Fruit fly (Drosophila melanogaster): Measurements from ENCODE around the gene ergic53.
A peak's percentile ranks its signal among the peaks of the same experiment; 100 is the strongest.

Gene ergic53

DNA sequence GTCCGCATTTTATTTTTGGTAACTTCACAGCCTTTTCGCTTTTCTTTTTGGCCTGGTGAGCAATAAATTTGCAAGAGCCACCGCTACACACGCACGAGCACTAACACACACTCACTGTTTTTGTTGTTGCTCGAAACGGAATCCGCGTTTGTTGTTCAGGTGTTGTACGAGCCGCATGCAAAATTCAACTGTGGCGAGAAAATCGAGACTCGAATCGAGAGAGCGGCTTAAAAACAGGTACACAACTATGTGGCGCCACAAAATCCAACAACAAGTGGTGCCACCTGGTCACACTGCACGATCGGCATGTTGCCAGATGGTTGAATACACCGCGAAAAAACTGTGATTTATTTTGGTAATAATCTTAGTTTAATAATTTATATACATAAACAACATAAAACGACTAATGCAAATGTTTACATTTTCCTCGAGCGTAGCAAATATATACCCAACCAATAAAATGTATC, 27.8 kb upstream of the ergic53 start, which contains the start of gene CG43163 (continued):
- TF ChIP-seq CG6683 (GFP tag; optimal IDR thresholded peaks at IDR 0.05) (peak; percentile 78), CG17385 (GFP tag; optimal IDR thresholded peaks at IDR 0.05) (peak; percentile 67), CG15514 (GFP tag; optimal IDR thresholded peaks at IDR 0.05) (peak; percentile 65), CG10321 (GFP tag; IDR thresholded peaks at IDR 0.05) (0 out of 2 replicates have a peak, but pooled peaks have one; percentile 17), CG11695 (GFP tag; IDR thresholded peaks at IDR 0.05) (0 out of 3 replicates have a peak, but pooled peaks have one; percentile 33), Dad (GFP tag; optimal IDR thresholded peaks at IDR 0.05) (no peak), CG13894 (tag; optimal IDR thresholded peaks at IDR 0.05) (peak; percentile 51), CG9932 (GFP tag; IDR thresholded peaks at IDR 0.05) (peak; percentile 73), Hsf (GFP tag; optimal IDR thresholded peaks at IDR 0.05) (peak; percentile 63), CG10979 (tag; optimal IDR thresholded peaks at IDR 0.05) (peak; percentile 71), Scr (GFP tag; IDR thresholded peaks at IDR 0.05; ENCODE audit: partially characterized antibody) (no peak), CG2116 (GFP tag; optimal IDR thresholded peaks at IDR 0.05) (peak; percentile 54), ERR (GFP tag; optimal IDR thresholded peaks at IDR 0.05) (no peak), Poxn (GFP tag; IDR thresholded peaks at IDR 0.05) (no peak), lmd (GFP tag; IDR thresholded peaks at IDR 0.05) (peak; percentile 61; the same call in 1 of the 2 replicates), oc (tag; optimal IDR thresholded peaks at IDR 0.05) (peak; percentile 73), CG3838 (GFP tag; optimal IDR thresholded peaks at IDR 0.05) (peak; percentile 61), CG1832 (GFP tag; optimal IDR thresholded peaks at IDR 0.05) (no peak), ranshi (GFP tag; IDR thresholded peaks at IDR 0.05) (peak; percentile 58; the same call in 1 of the 2 replicates), Atf3 (GFP tag; optimal IDR thresholded peaks at IDR 0.05) (no peak), bcd (GFP tag; optimal IDR thresholded peaks at IDR 0.05) (peak; percentile 73), Nf-YA (GFP tag; IDR thresholded peaks at IDR 0.05) (peak; percentile 38; the same call in 1 of the 2 replicates), CG3847 (GFP tag; IDR thresholded peaks at IDR 0.05) (peak; percentile 78), CG4820 (GFP tag; optimal IDR thresholded peaks at IDR 0.05) (peak; percentile 53), CG11696 (GFP tag; IDR thresholded peaks at IDR 0.05) (0 out of 2 replicates have a peak, but pooled peaks have one; percentile 30), Drgx (GFP tag; IDR thresholded peaks at IDR 0.05) (peak; percentile 65), CG7372 (GFP tag; IDR thresholded peaks at IDR 0.05) (peak; percentile 60), Lpt (GFP tag; optimal IDR thresholded peaks at IDR 0.05) (no peak), Hr51 (GFP tag; optimal IDR thresholded peaks at IDR 0.05) (peak; percentile 52 to 70), z (GFP tag; IDR thresholded peaks at IDR 0.05) (no peak), Max (GFP tag; optimal IDR thresholded peaks at IDR 0.05) (peak; percentile 56), toy (GFP tag; IDR thresholded peaks at IDR 0.05) (no peak), Chrac-16 (GFP tag; optimal IDR thresholded peaks at IDR 0.05) (peak; percentile 52), pzg (GFP tag; optimal IDR thresholded peaks at IDR 0.05) (peak; percentile 72), Ravus (GFP tag; IDR thresholded peaks at IDR 0.05) (no peak), salm (tag; optimal IDR thresholded peaks at IDR 0.05) (peak; percentile 47), ttk (GFP tag; IDR thresholded peaks at IDR 0.05) (no peak), CG1792 (GFP tag; optimal IDR thresholded peaks at IDR 0.05) (no peak), CG31441 (GFP tag; IDR thresholded peaks at IDR 0.05) (peak; percentile 77), odd (GFP tag; optimal IDR thresholded peaks at IDR 0.05) (no peak), HmgZ (tag; optimal IDR thresholded peaks at IDR 0.05) (peak; percentile 67), CG11504 (tag; optimal IDR thresholded peaks at IDR 0.05) (no peak), CG5245 (GFP tag; optimal IDR thresholded peaks at IDR 0.05) (peak; percentile 48), vfl (GFP tag; optimal IDR thresholded peaks at IDR 0.05) (peak; percentile 47), CG7271 (tag; optimal IDR thresholded peaks at IDR 0.05) (no peak), CG18011 (GFP tag; optimal IDR thresholded peaks at IDR 0.05) (peak; percentile 56), Trl (optimal IDR thresholded peaks at IDR 0.05) (peak in 1 of 2 experiments; percentile 1), Trl (GFP tag; optimal IDR thresholded peaks at IDR 0.05) (peak; percentile 35), Oli (tag; optimal IDR thresholded peaks at IDR 0.05) (peak; percentile 33), hbn (GFP tag; IDR thresholded peaks at IDR 0.05; ENCODE audit: partially characterized antibody) (peak; percentile 32; the same call in 1 of the 2 replicates), CG16863 (GFP tag; optimal IDR thresholded peaks at IDR 0.05) (peak; percentile 47)

Data from whole organism, embryonic.